Worm (Caenorhabditis elegans) whole organism, L1 larva: ENCODE measurements around the gene C02H6.1.
A peak's percentile ranks its signal among the peaks of the same experiment; 100 is the strongest.

Experiments
- F16B12.6 ChIP-seq: fragments of 150-350 bp; optimal IDR thresholded peaks from 2 replicates; lab custom pipeline; 2014; ENCODE audit warnings: missing biosample characterization, missing genetic modification characterization
- blmp-1 ChIP-seq: fragments of 150-350 bp; optimal IDR thresholded peaks from 2 replicates; lab custom pipeline; 2014; ENCODE audit warnings: missing biosample characterization, missing genetic modification characterization
- ceh-63 ChIP-seq: fragments of 200-800 bp; sonication (Bioruptor generic); optimal IDR thresholded peaks from 2 replicates; lab custom pipeline; 2018; ENCODE audit warnings: mild to moderate bottlenecking, missing genetic modification characterization, missing compliant biosample characterization
- ceh-8 ChIP-seq: fragments of 200-800 bp; sonication (Bioruptor generic); optimal IDR thresholded peaks from 2 replicates; lab custom pipeline; 2018; ENCODE audit warnings: mild to moderate bottlenecking, missing genetic modification characterization, moderate library complexity, missing compliant biosample characterization
- ceh-82 ChIP-seq, 3 experiments: fragments of 150-350 bp in 1 of 3; sonication (generic microtip) in 2 of 3; optimal IDR thresholded peaks; 2 replicates each; lab custom pipeline; 2014 to 2017; ENCODE audit warnings: missing biosample characterization in 3 of 3, missing genetic modification characterization in 3 of 3
- dsc-1 ChIP-seq: sonication (generic microtip); optimal IDR thresholded peaks from 2 replicates; lab custom pipeline; 2016; ENCODE audit warnings: mild to moderate bottlenecking, missing genetic modification characterization, missing compliant biosample characterization
- efl-1 ChIP-seq, 4 experiments: fragments of 150-350 bp; optimal IDR thresholded peaks in 3 of 4; peaks in 1 of 4; 1 replicate in 1 of 4; 2 replicates in 3 of 4; lab custom pipeline; 2014; ENCODE audit warnings: missing biosample characterization in 2 of 4, missing genetic modification characterization in 2 of 4, missing genetic modification reagents in 2 of 4
- efl-3 ChIP-seq: fragments of 200-800 bp; sonication (Bioruptor generic); optimal IDR thresholded peaks from 2 replicates; lab custom pipeline; 2018; ENCODE audit warnings: mild to moderate bottlenecking, missing genetic modification characterization, missing compliant biosample characterization
- egl-13 ChIP-seq: sonication (generic microtip); optimal IDR thresholded peaks from 2 replicates; lab custom pipeline; 2016; ENCODE audit warnings: missing genotype, missing genetic modification reagents, missing genetic modification characterization, missing compliant biosample characterization
- elt-3 ChIP-seq, 6 experiments: fragments of 150-350 bp in 1 of 6; sonication (generic microtip); optimal IDR thresholded peaks; 2 replicates each; lab custom pipeline; 2017 to 2018; ENCODE audit warnings: missing biosample characterization in 6 of 6, missing genetic modification characterization in 6 of 6, inconsistent platforms in 1 of 6
- fkh-8 ChIP-seq: sonication (generic microtip); optimal IDR thresholded peaks from 2 replicates; lab custom pipeline; 2016; ENCODE audit warnings: mild to moderate bottlenecking, missing genetic modification characterization, missing compliant biosample characterization
- grh-1 ChIP-seq: fragments of 200-800 bp; sonication (Bioruptor generic); IDR thresholded peaks from 2 replicates; pipeline ENCODE4 v1.3.6; 2022; ENCODE audit warnings: missing genetic modification reagents, missing genetic modification characterization, missing compliant biosample characterization
- hpl-2 ChIP-seq: fragments of 150-350 bp; optimal IDR thresholded peaks from 2 replicates; lab custom pipeline; 2014; ENCODE audit warnings: missing biosample characterization, missing genetic modification reagents, missing genetic modification characterization
- irx-1 ChIP-seq: sonication (generic microtip); optimal IDR thresholded peaks from 2 replicates; lab custom pipeline; 2016; ENCODE audit warnings: missing genetic modification characterization, missing compliant biosample characterization
- isw-1 ChIP-seq: fragments of 200-800 bp; sonication (Bioruptor generic); IDR thresholded peaks from 2 replicates; pipeline ENCODE4 v1.3.6; 2022; ENCODE audit warnings: missing genetic modification characterization, missing compliant biosample characterization
- lin-13 ChIP-seq: fragments of 150-350 bp; optimal IDR thresholded peaks from 2 replicates; lab custom pipeline; 2014; ENCODE audit warnings: missing biosample characterization, missing genetic modification reagents, missing genetic modification characterization
- lin-15B ChIP-seq: fragments of 150-350 bp; sonication (generic microtip); optimal IDR thresholded peaks from 3 replicates; lab custom pipeline; 2014; ENCODE audit warnings: missing biosample characterization, missing genetic modification characterization
- mdl-1 ChIP-seq, 2 experiments: fragments of 150-350 bp; optimal IDR thresholded peaks; 2 replicates each; lab custom pipeline; 2014 to 2017; ENCODE audit warnings: missing biosample characterization in 2 of 2, missing genetic modification characterization in 2 of 2, inconsistent platforms in 1 of 2
- mep-1 ChIP-seq: fragments of 150-350 bp; optimal IDR thresholded peaks from 2 replicates; lab custom pipeline; 2014; ENCODE audit warnings: missing biosample characterization, missing genetic modification characterization
- nhr-20 ChIP-seq: sonication (generic microtip); optimal IDR thresholded peaks from 2 replicates; lab custom pipeline; 2016; ENCODE audit warnings: mild to moderate bottlenecking, missing genetic modification characterization, missing compliant biosample characterization
- nhr-237 ChIP-seq: fragments of 150-350 bp; optimal IDR thresholded peaks from 2 replicates; lab custom pipeline; 2014; ENCODE audit warnings: missing biosample characterization, missing genetic modification characterization
- nhr-71 ChIP-seq: sonication (generic microtip); optimal IDR thresholded peaks from 2 replicates; lab custom pipeline; 2016; ENCODE audit warnings: mild to moderate bottlenecking, missing genetic modification characterization, moderate library complexity, missing compliant biosample characterization
- nhr-77 ChIP-seq: fragments of 150-350 bp; optimal IDR thresholded peaks from 2 replicates; lab custom pipeline; 2014; ENCODE audit warnings: missing biosample characterization, missing genetic modification characterization
- nhr-84 ChIP-seq: sonication (generic microtip); optimal IDR thresholded peaks from 2 replicates; lab custom pipeline; 2017; ENCODE audit warnings: missing biosample characterization, missing genetic modification characterization
- pag-3 ChIP-seq: sonication (generic microtip); optimal IDR thresholded peaks from 2 replicates; lab custom pipeline; 2017; ENCODE audit warnings: missing genetic modification characterization, mild to moderate bottlenecking, missing compliant biosample characterization, antibody characterized with exemption, borderline replicate concordance; ENCODE audit not compliant: insufficient read depth
- pqm-1 ChIP-seq: sonication (generic microtip); optimal IDR thresholded peaks from 3 replicates; lab custom pipeline; 2017; ENCODE audit warnings: missing biosample characterization, missing genetic modification characterization
- snpc-4 ChIP-seq: fragments of 150-350 bp; optimal IDR thresholded peaks from 2 replicates; lab custom pipeline; 2014; ENCODE audit warnings: missing biosample characterization, missing genetic modification characterization
- sox-4 ChIP-seq: sonication (generic microtip); optimal IDR thresholded peaks from 2 replicates; lab custom pipeline; 2016; ENCODE audit warnings: missing genetic modification characterization, missing compliant biosample characterization
- sptf-1 ChIP-seq: fragments of 150-350 bp; optimal IDR thresholded peaks from 2 replicates; lab custom pipeline; 2014; ENCODE audit warnings: missing biosample characterization, missing genetic modification characterization
- sup-37 ChIP-seq: fragments of 200-800 bp; sonication (Bioruptor generic); optimal IDR thresholded peaks from 2 replicates; lab custom pipeline; 2018; ENCODE audit warnings: mild to moderate bottlenecking, missing genetic modification characterization, missing compliant biosample characterization
- tbx-2 ChIP-seq: sonication (generic microtip); optimal IDR thresholded peaks from 2 replicates; lab custom pipeline; 2016; ENCODE audit warnings: missing genetic modification characterization, missing compliant biosample characterization
- unc-86 ChIP-seq: sonication (generic microtip); optimal IDR thresholded peaks from 2 replicates; lab custom pipeline; 2016; ENCODE audit warnings: missing genetic modification characterization, missing compliant biosample characterization
- vab-15 ChIP-seq: sonication (generic microtip); optimal IDR thresholded peaks from 2 replicates; lab custom pipeline; 2017; ENCODE audit warnings: missing genotype, mild to moderate bottlenecking, missing genetic modification characterization, missing compliant biosample characterization
- ztf-11 ChIP-seq, 2 experiments: sonication (generic microtip); optimal IDR thresholded peaks; 2 replicates each; lab custom pipeline; 2016 to 2017; ENCODE audit warnings: missing genetic modification characterization in 2 of 2, missing biosample characterization in 1 of 2, missing compliant biosample characterization in 1 of 2

Gene C02H6.1

ce11 chrV:7413107-7413774 is 23.6 kb upstream of the C02H6.1 start, which contains the start of gene F18E3.11 (continued):
- TF ChIP-seq ceh-82 (tag; optimal IDR thresholded peaks at IDR 0.05; lab: Kevin White, UChicago) (no peak), mep-1 (tag; lab: Kevin White, UChicago) (no peak), blmp-1 (tag; lab: Kevin White, UChicago) (peak; percentile 67), unc-86 (no peak), vab-15 (tag; lab: Kevin White, UChicago) (no peak), nhr-20 (tag; lab: Kevin White, UChicago) (peak; percentile 88), lin-13 (GFP tag; lab: Kevin White, UChicago) (no peak), nhr-84 (tag; lab: Kevin White, UChicago) (no peak), nhr-237 (tag; lab: Kevin White, UChicago) (no peak), nhr-77 (tag; lab: Kevin White, UChicago) (no peak), pqm-1 (tag; lab: Kevin White, UChicago) (no peak), efl-3 (GFP tag; lab: Kevin White, UChicago) (no peak), sup-37 (no peak), ceh-8 (GFP tag; lab: Kevin White, UChicago) (no peak), grh-1 (GFP tag; lab: Robert Waterston, UW) (0 out of 2 replicates have a peak, but pooled peaks have one; percentile 26), hpl-2 (GFP tag; lab: Kevin White, UChicago) (no peak), elt-3 (tag; optimal IDR thresholded peaks at IDR 0.05; lab: Kevin White, UChicago) (peak in 3 of 6 experiments; percentile 31 to 88 (median 60)), sox-4 (tag; lab: Kevin White, UChicago) (no peak), sptf-1 (tag; lab: Kevin White, UChicago) (no peak), tbx-2 (tag; lab: Kevin White, UChicago) (peak; percentile 47)
- TF ChIP-seq, all 84 proteins: peak for 14

ce11 chrV:7411695-7412094 is 22.0 kb upstream of the C02H6.1 start, which contains the start of gene str-41:
Gene str-41 (plus strand): TSS chrV:7411995.
- no peak for TF ChIP-seq efl-1 (optimal IDR thresholded peaks at IDR 0.05; lab: Kevin White, UChicago)
- peak in 1 of 2 experiments; percentile 13 for TF ChIP-seq efl-1 (GFP tag; optimal IDR thresholded peaks at IDR 0.05 in 1 of 2; lab: Kevin White, UChicago)
- no peak for TF ChIP-seq pag-3 (tag; lab: Kevin White, UChicago)
- TF ChIP-seq pqm-1 (tag; lab: Kevin White, UChicago), result no peak
- no peak for TF ChIP-seq hpl-2 (GFP tag; lab: Kevin White, UChicago)
- TF ChIP-seq dsc-1 (tag; lab: Kevin White, UChicago), result no peak
- no peak for TF ChIP-seq ceh-63 (GFP tag; lab: Kevin White, UChicago)

DNA sequence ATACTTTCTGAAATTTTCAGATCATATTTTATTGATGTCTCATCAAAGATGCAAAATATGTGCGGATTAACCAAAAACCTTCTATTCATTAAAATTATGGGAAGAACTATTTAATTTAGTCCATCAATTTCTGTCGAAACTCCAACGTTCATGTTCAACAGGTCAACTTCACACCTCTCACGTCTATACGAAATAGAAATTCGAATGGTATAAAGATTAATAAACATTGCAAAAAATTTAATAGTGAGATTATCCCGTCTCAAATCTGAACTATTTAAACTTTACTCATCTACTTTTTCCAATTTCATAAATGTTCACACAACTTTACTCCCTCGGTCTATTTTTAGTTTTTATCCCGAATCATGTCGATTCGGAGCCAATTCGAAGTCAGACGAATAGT is 19.9 kb upstream of the C02H6.1 start, which contains the start of gene R13D7.2:
TSS of gene R13D7.2 (plus strand) at position 301 of the 400 bp plus-strand sequence.
- TF ChIP-seq fkh-8 (tag; lab: Kevin White, UChicago) (no peak), tbx-2 (tag; lab: Kevin White, UChicago) (no peak), mdl-1 (tag; optimal IDR thresholded peaks at IDR 0.05; lab: Kevin White, UChicago) (no peak), ztf-11 (tag; optimal IDR thresholded peaks at IDR 0.05; lab: Kevin White, UChicago) (no peak), nhr-71 (tag; lab: Kevin White, UChicago) (no peak), irx-1 (tag; lab: Kevin White, UChicago) (no peak), isw-1 (no peak), snpc-4 (no peak), egl-13 (tag; lab: Kevin White, UChicago) (no peak), F16B12.6 (tag; lab: Kevin White, UChicago) (no peak), nhr-20 (tag; lab: Kevin White, UChicago) (no peak), unc-86 (no peak), lin-15B (tag; lab: Kevin White, UChicago) (no peak)

- no peak for TF ChIP-seq nhr-237 (tag; lab: Kevin White, UChicago)
Observed at ce11 chrV:7408520-7408919, 18.8 kb upstream of the C02H6.1 start, which contains the start of gene srt-6. Gene srt-6 (minus strand): TSS chrV:7408814.
